Fruit fly (Drosophila melanogaster): ENCODE results near the gene jp.

dm6 chr2L:9585942-9586341 is 19.4 kb upstream of the jp start:
- TF ChIP-seq cic (GFP tag; optimal IDR thresholded peaks at IDR 0.05) (no peak), kay (GFP tag; ENCODE audit: borderline replicate concordance) (no peak), CG12768 (GFP tag; optimal IDR thresholded peaks at IDR 0.05) (no peak), toe (GFP tag; optimal IDR thresholded peaks at IDR 0.05) (no peak), CG7101 (tag; optimal IDR thresholded peaks at IDR 0.05) (no peak)
